Fruit fly (Drosophila melanogaster): ENCODE measurements around the gene CG5892.

dm6 chr3R:21246492-21247061 lies 4.2 kb downstream of the CG5892 start, which contains the start of gene ETHR:
- TF ChIP-seq foxo (GFP tag; optimal IDR thresholded peaks at IDR 0.05), result no peak
- no peak for TF ChIP-seq usp (GFP tag; optimal IDR thresholded peaks at IDR 0.05)
